Worm (Caenorhabditis elegans) whole organism, L3 larva: ENCODE results near the gene slcr-46.3.

Experiments
- ceh-28 ChIP-seq: fragments of 150-350 bp; optimal IDR thresholded peaks from 2 replicates; lab custom pipeline; 2014; ENCODE audit warnings: missing biosample characterization, missing genetic modification reagents, missing genetic modification characterization
- ceh-82 ChIP-seq: fragments of 150-350 bp; optimal IDR thresholded peaks from 2 replicates; lab custom pipeline; 2014; ENCODE audit warnings: missing biosample characterization, missing genetic modification characterization
- daf-12 ChIP-seq: fragments of 150-350 bp; optimal IDR thresholded peaks from 2 replicates; lab custom pipeline; 2014; ENCODE audit warnings: missing biosample characterization, missing genetic modification reagents, missing genetic modification characterization
- elt-1 ChIP-seq: fragments of 150-350 bp; optimal IDR thresholded peaks from 2 replicates; lab custom pipeline; 2014; ENCODE audit warnings: missing biosample characterization, missing genetic modification characterization
- elt-2 ChIP-seq: sonication (generic microtip); optimal IDR thresholded peaks from 2 replicates; lab custom pipeline; 2016; ENCODE audit warnings: missing genetic modification reagents, mild to moderate bottlenecking, missing genetic modification characterization, missing compliant biosample characterization
- elt-3 ChIP-seq, 3 experiments: fragments of 150-350 bp in 1 of 3; sonication (generic microtip) in 2 of 3; optimal IDR thresholded peaks; 2 replicates in 2 of 3; 4 replicates in 1 of 3; lab custom pipeline; 2014 to 2017; ENCODE audit warnings: missing biosample characterization in 3 of 3, missing genetic modification characterization in 3 of 3
- nhr-11 ChIP-seq: fragments of 150-350 bp; optimal IDR thresholded peaks from 2 replicates; lab custom pipeline; 2014; ENCODE audit warnings: missing biosample characterization, missing genetic modification characterization
- nhr-12 ChIP-seq: fragments of 150-350 bp; optimal IDR thresholded peaks from 2 replicates; lab custom pipeline; 2014; ENCODE audit warnings: missing biosample characterization, missing genetic modification characterization
- nhr-25 ChIP-seq: sonication (generic microtip); optimal IDR thresholded peaks from 2 replicates; lab custom pipeline; 2017; ENCODE audit warnings: missing biosample characterization, missing genetic modification characterization
- nhr-28 ChIP-seq: fragments of 150-350 bp; optimal IDR thresholded peaks from 2 replicates; lab custom pipeline; 2014; ENCODE audit warnings: missing biosample characterization, missing genetic modification characterization
- pqm-1 ChIP-seq: fragments of 150-350 bp; optimal IDR thresholded peaks from 2 replicates; lab custom pipeline; 2017; ENCODE audit warnings: missing biosample characterization, missing genetic modification characterization, inconsistent platforms
- snpc-4 ChIP-seq: fragments of 150-350 bp; optimal IDR thresholded peaks from 2 replicates; lab custom pipeline; 2014; ENCODE audit warnings: missing biosample characterization, missing genetic modification characterization
- unc-62 ChIP-seq: fragments of 150-350 bp; sonication (generic microtip); optimal IDR thresholded peaks from 4 replicates; lab custom pipeline; 2014; ENCODE audit warnings: missing biosample characterization, missing genetic modification reagents, missing genetic modification characterization
- ztf-11 ChIP-seq: fragments of 150-350 bp; optimal IDR thresholded peaks from 2 replicates; lab custom pipeline; 2014; ENCODE audit warnings: missing biosample characterization, missing genetic modification characterization

DNA sequence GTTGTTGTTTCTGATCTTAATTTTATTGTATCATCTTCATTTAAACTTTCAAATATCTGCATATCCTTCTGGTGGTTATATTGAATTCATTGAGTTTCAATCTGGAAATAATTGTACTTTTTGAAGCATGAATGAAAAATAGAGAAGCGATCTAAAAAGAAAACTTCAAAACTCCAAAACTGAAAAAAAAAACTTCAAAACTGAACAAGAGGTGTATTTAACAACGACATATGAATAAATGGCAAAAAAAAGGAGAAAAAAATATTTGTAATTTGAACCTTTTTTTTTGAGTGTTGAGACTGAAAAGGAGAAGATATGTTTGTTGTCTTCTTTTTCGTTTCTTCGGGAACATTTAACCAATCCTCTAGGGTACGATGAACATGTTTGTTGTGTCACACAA, 34.0 kb upstream of the slcr-46.3 start, which contains the start of gene F58E6.11:
- no peak for TF ChIP-seq nhr-28 (tag; lab: Kevin White, UChicago)
- TF ChIP-seq unc-62 (GFP tag; lab: Kevin White, UChicago), result no peak
- no peak for TF ChIP-seq elt-1 (tag; lab: Kevin White, UChicago)
- TF ChIP-seq pqm-1, result no peak
- no peak for TF ChIP-seq nhr-12 (tag; lab: Kevin White, UChicago)
- no peak for TF ChIP-seq snpc-4
- no peak for TF ChIP-seq ceh-28 (tag; lab: Kevin White, UChicago)
- TF ChIP-seq ztf-11, result no peak
- no peak for TF ChIP-seq ceh-82 (tag; lab: Kevin White, UChicago)
- TF ChIP-seq elt-2 (tag; lab: Kevin White, UChicago), result no peak
- no peak for TF ChIP-seq nhr-25 (tag; lab: Kevin White, UChicago)
- no peak for TF ChIP-seq elt-3 (tag; optimal IDR thresholded peaks at IDR 0.05; lab: Kevin White, UChicago)
- no peak for TF ChIP-seq daf-12
- TF ChIP-seq nhr-11 (tag; lab: Kevin White, UChicago), result no peak
